Fruit fly (Drosophila melanogaster) whole organism, embryonic: ENCODE results near the gene CG7071.

ENCODE experiments used
- Ada2b ChIP-seq: fragments of 200-800 bp; sonication (Bioruptor generic); IDR thresholded peaks from 2 replicates; pipeline ENCODE4 v1.3.6; 2022; ENCODE audit warnings: missing biosample characterization, missing genetic modification characterization
- Adf1 ChIP-seq: fragments of 200-800 bp; sonication (Bioruptor generic); IDR thresholded peaks from 2 replicates; pipeline ENCODE4 v1.3.6; 2022; ENCODE audit warnings: missing biosample characterization, missing genetic modification characterization
- BtbVII ChIP-seq: fragments of 200-800 bp; sonication (Bioruptor generic); optimal IDR thresholded peaks from 3 replicates; lab custom pipeline; 2017; ENCODE audit warnings: missing biosample characterization, mild to moderate bottlenecking, missing genetic modification characterization
- CG10321 ChIP-seq: fragments of 200-800 bp; sonication (Bioruptor generic); IDR thresholded peaks from 2 replicates; pipeline ENCODE4 v1.3.6; 2022; ENCODE audit warnings: missing biosample characterization, missing genetic modification characterization
- CG11695 ChIP-seq: fragments of 200-800 bp; sonication (Bioruptor generic); IDR thresholded peaks from 3 replicates; pipeline ENCODE4 v1.3.6; 2022; ENCODE audit warnings: missing biosample characterization, missing genetic modification characterization
- CG1529 ChIP-seq: fragments of 200-800 bp; sonication (Bioruptor generic); optimal IDR thresholded peaks from 3 replicates; lab custom pipeline; 2018; ENCODE audit warnings: missing biosample characterization, missing genetic modification characterization
- CG1647 ChIP-seq: fragments of 200-800 bp; sonication (Bioruptor generic); optimal IDR thresholded peaks from 3 replicates; lab custom pipeline; 2016; ENCODE audit warnings: missing biosample characterization, missing genetic modification characterization
- CG16779 ChIP-seq: fragments of 200-800 bp; sonication (Bioruptor generic); IDR thresholded peaks from 2 replicates; pipeline ENCODE4 v1.3.6; 2022; ENCODE audit warnings: missing biosample characterization, missing genetic modification characterization
- CG17186 ChIP-seq: fragments of 200-800 bp; sonication (Bioruptor generic); optimal IDR thresholded peaks from 3 replicates; lab custom pipeline; 2017; ENCODE audit warnings: missing biosample characterization, missing genetic modification reagents, missing genetic modification characterization
- CG17361 ChIP-seq: fragments of 200-800 bp; sonication (Bioruptor generic); IDR thresholded peaks from 3 replicates; pipeline ENCODE4 v1.3.6; 2022; ENCODE audit warnings: missing biosample characterization, missing genetic modification characterization
- CG17912 ChIP-seq: fragments of 200-800 bp; sonication (Bioruptor generic); optimal IDR thresholded peaks from 2 replicates; lab custom pipeline; 2018; ENCODE audit warnings: missing biosample characterization, mild to moderate bottlenecking, missing genetic modification characterization
- CG18262 ChIP-seq: fragments of 200-800 bp; optimal IDR thresholded peaks from 3 replicates; lab custom pipeline; 2019; ENCODE audit warnings: missing biosample characterization, mild to moderate bottlenecking, missing genetic modification characterization, moderate library complexity
- CG18476 ChIP-seq: fragments of 200-800 bp; sonication (Bioruptor generic); optimal IDR thresholded peaks from 2 replicates; lab custom pipeline; 2016; ENCODE audit warnings: missing biosample characterization, mild to moderate bottlenecking, missing genetic modification characterization
- CG34224 ChIP-seq: fragments of 200-800 bp; sonication (Bioruptor generic); IDR thresholded peaks from 3 replicates; pipeline ENCODE4 v1.3.6; 2022; ENCODE audit warnings: missing biosample characterization, missing genetic modification characterization; ENCODE audit not compliant: partially characterized antibody
- CG3838 ChIP-seq: fragments of 200-800 bp; sonication (Bioruptor generic); optimal IDR thresholded peaks from 3 replicates; lab custom pipeline; 2016; ENCODE audit warnings: missing biosample characterization, missing genetic modification characterization
- CG4360 ChIP-seq: fragments of 200-800 bp; sonication (Bioruptor generic); IDR thresholded peaks from 2 replicates; pipeline ENCODE4 v1.3.6; 2022; ENCODE audit warnings: missing biosample characterization, missing genetic modification characterization
- CG6854 ChIP-seq: fragments of 200-800 bp; sonication (Bioruptor generic); optimal IDR thresholded peaks from 3 replicates; lab custom pipeline; 2017; ENCODE audit warnings: missing biosample characterization, mild to moderate bottlenecking, missing genetic modification characterization
- CG7786 ChIP-seq: fragments of 200-800 bp; sonication (Bioruptor generic); optimal IDR thresholded peaks from 2 replicates; lab custom pipeline; 2016; ENCODE audit warnings: missing biosample characterization, missing genetic modification characterization
- CG9817 ChIP-seq: fragments of 200-800 bp; sonication (Bioruptor generic); optimal IDR thresholded peaks from 2 replicates; lab custom pipeline; 2018; ENCODE audit warnings: missing biosample characterization, mild to moderate bottlenecking, missing genetic modification characterization, moderate library complexity
- CHES-1-like ChIP-seq: fragments of 200-800 bp; sonication (Bioruptor generic); optimal IDR thresholded peaks from 2 replicates; lab custom pipeline; 2016; ENCODE audit warnings: missing biosample characterization, missing genetic modification characterization
- Camta ChIP-seq: fragments of 200-800 bp; sonication (Bioruptor generic); optimal IDR thresholded peaks from 2 replicates; lab custom pipeline; 2016; ENCODE audit warnings: missing biosample characterization, missing genetic modification characterization
- Dref ChIP-seq: fragments of 200-800 bp; sonication (Bioruptor generic); IDR thresholded peaks from 2 replicates; pipeline ENCODE4 v1.3.6; 2022; ENCODE audit warnings: missing biosample characterization, missing genetic modification characterization
- ERR ChIP-seq: fragments of 200-800 bp; sonication (Bioruptor generic); optimal IDR thresholded peaks from 2 replicates; lab custom pipeline; 2016; ENCODE audit warnings: missing biosample characterization, missing genetic modification characterization
- Fer3 ChIP-seq: fragments of 200-800 bp; sonication (Bioruptor generic); optimal IDR thresholded peaks from 2 replicates; lab custom pipeline; 2018; ENCODE audit warnings: missing biosample characterization, mild to moderate bottlenecking, missing genetic modification characterization, moderate library complexity
- HLH4C ChIP-seq: fragments of 200-800 bp; sonication (Bioruptor generic); IDR thresholded peaks from 3 replicates; pipeline ENCODE4 v1.3.6; 2022; ENCODE audit warnings: missing biosample characterization, missing genetic modification characterization; ENCODE audit not compliant: partially characterized antibody
- Kr ChIP-seq: fragments of 200-800 bp; sonication (Bioruptor generic); optimal IDR thresholded peaks from 2 replicates; lab custom pipeline; 2017; ENCODE audit warnings: missing biosample characterization, mild to moderate bottlenecking, missing genetic modification characterization
- Lpt ChIP-seq: fragments of >200 bp; optimal IDR thresholded peaks from 2 replicates; lab custom pipeline; 2018; ENCODE audit warnings: missing biosample characterization, missing genetic modification characterization
- NC2β ChIP-seq: fragments of 200-800 bp; sonication (Bioruptor generic); optimal IDR thresholded peaks from 2 replicates; lab custom pipeline; 2016; ENCODE audit warnings: missing biosample characterization, missing genetic modification characterization
- Nf-YB ChIP-seq: fragments of 200-800 bp; sonication (Bioruptor generic); optimal IDR thresholded peaks from 3 replicates; lab custom pipeline; 2019; ENCODE audit warnings: missing biosample characterization, mild to moderate bottlenecking, missing genetic modification characterization, moderate library complexity
- Nf-YC ChIP-seq: fragments of 200-800 bp; optimal IDR thresholded peaks from 3 replicates; lab custom pipeline; 2019; ENCODE audit warnings: missing biosample characterization, mild to moderate bottlenecking, missing genetic modification characterization, moderate library complexity
- Sry-β ChIP-seq: fragments of 200-800 bp; sonication (Bioruptor generic); optimal IDR thresholded peaks from 2 replicates; lab custom pipeline; 2018; ENCODE audit warnings: missing biosample characterization, mild to moderate bottlenecking, missing genetic modification characterization, moderate library complexity
- abd-A ChIP-seq: fragments of 200-800 bp; sonication (Bioruptor generic); optimal IDR thresholded peaks from 3 replicates; lab custom pipeline; 2019; ENCODE audit warnings: missing biosample characterization, mild to moderate bottlenecking, missing genetic modification characterization, moderate library complexity
- aop ChIP-seq: fragments of 200-800 bp; sonication (Bioruptor generic); IDR thresholded peaks from 2 replicates; pipeline ENCODE4 v1.3.6; 2022; ENCODE audit warnings: missing biosample characterization, missing genetic modification characterization
- br ChIP-seq: fragments of >200 bp; optimal IDR thresholded peaks from 2 replicates; lab custom pipeline; 2017
- cas ChIP-seq: fragments of 200-800 bp; sonication (Bioruptor generic); IDR thresholded peaks from 2 replicates; pipeline ENCODE4 v1.3.6; 2022; ENCODE audit warnings: missing biosample characterization, missing genetic modification characterization
- cg ChIP-seq: fragments of 200-800 bp; sonication (Bioruptor generic); optimal IDR thresholded peaks from 3 replicates; lab custom pipeline; 2019; ENCODE audit warnings: missing biosample characterization, mild to moderate bottlenecking, missing genetic modification characterization, moderate library complexity
- chinmo ChIP-seq: fragments of 200-800 bp; sonication (Bioruptor generic); IDR thresholded peaks from 4 replicates; pipeline ENCODE4 v1.3.6; 2022; ENCODE audit warnings: missing biosample characterization, missing genetic modification characterization; ENCODE audit not compliant: partially characterized antibody
- corto ChIP-seq: fragments of 200-800 bp; sonication (Bioruptor generic); optimal IDR thresholded peaks from 2 replicates; lab custom pipeline; 2016; ENCODE audit warnings: missing biosample characterization, mild to moderate bottlenecking, missing genetic modification characterization, moderate library complexity
- grn ChIP-seq: fragments of 200-800 bp; sonication (Bioruptor generic); optimal IDR thresholded peaks from 3 replicates; lab custom pipeline; 2017; ENCODE audit warnings: missing biosample characterization, missing genetic modification characterization
- jigr1 ChIP-seq: fragments of 200-800 bp; sonication (Bioruptor generic); IDR thresholded peaks from 3 replicates; pipeline ENCODE4 v1.3.6; 2022; ENCODE audit warnings: missing biosample characterization, missing genetic modification characterization
- kah ChIP-seq: fragments of 200-800 bp; sonication (Bioruptor generic); optimal IDR thresholded peaks from 2 replicates; lab custom pipeline; 2018; ENCODE audit warnings: missing biosample characterization, mild to moderate bottlenecking, missing genetic modification characterization
- lab ChIP-seq: fragments of 200-800 bp; sonication (Bioruptor generic); optimal IDR thresholded peaks from 3 replicates; lab custom pipeline; 2017; ENCODE audit warnings: missing biosample characterization, missing genetic modification characterization, mild to moderate bottlenecking, moderate library complexity, missing genetic modification reagents
- lmd ChIP-seq: fragments of 200-800 bp; sonication (Bioruptor generic); IDR thresholded peaks from 2 replicates; pipeline ENCODE4 v1.3.6; 2022; ENCODE audit warnings: missing biosample characterization, missing genetic modification characterization
- maf-S ChIP-seq: fragments of 200-800 bp; sonication (Bioruptor generic); optimal IDR thresholded peaks from 2 replicates; lab custom pipeline; 2016; ENCODE audit warnings: missing biosample characterization, missing genetic modification characterization
- nom ChIP-seq: fragments of 200-800 bp; sonication (Bioruptor generic); optimal IDR thresholded peaks from 2 replicates; lab custom pipeline; 2017; ENCODE audit warnings: missing biosample characterization, missing genetic modification characterization, mild to moderate bottlenecking, moderate library complexity, missing genetic modification reagents
- oc ChIP-seq: fragments of 200-800 bp; sonication (Bioruptor generic); optimal IDR thresholded peaks from 2 replicates; lab custom pipeline; 2018; ENCODE audit warnings: missing biosample characterization, mild to moderate bottlenecking, missing genetic modification characterization, moderate library complexity
- pho ChIP-seq: fragments of 200-800 bp; sonication (Bioruptor generic); optimal IDR thresholded peaks from 2 replicates; lab custom pipeline; 2016; ENCODE audit warnings: missing biosample characterization, missing genetic modification characterization
- ranshi ChIP-seq: fragments of 200-800 bp; sonication (Bioruptor generic); IDR thresholded peaks from 2 replicates; pipeline ENCODE4 v1.3.6; 2022; ENCODE audit warnings: missing biosample characterization, missing genetic modification characterization
- shn ChIP-seq: fragments of 200-800 bp; sonication (Bioruptor generic); optimal IDR thresholded peaks from 3 replicates; lab custom pipeline; 2016; ENCODE audit warnings: missing biosample characterization, missing genetic modification characterization
- unc-4 ChIP-seq: fragments of 200-800 bp; sonication (Bioruptor generic); IDR thresholded peaks from 2 replicates; pipeline ENCODE4 v1.3.6; 2022; ENCODE audit warnings: missing biosample characterization, missing genetic modification characterization; ENCODE audit not compliant: partially characterized antibody
- usp ChIP-seq: fragments of >200 bp; optimal IDR thresholded peaks from 2 replicates; lab custom pipeline; 2017; ENCODE audit warnings: missing biosample characterization, missing genetic modification characterization

The CG7071 gene

DNA sequence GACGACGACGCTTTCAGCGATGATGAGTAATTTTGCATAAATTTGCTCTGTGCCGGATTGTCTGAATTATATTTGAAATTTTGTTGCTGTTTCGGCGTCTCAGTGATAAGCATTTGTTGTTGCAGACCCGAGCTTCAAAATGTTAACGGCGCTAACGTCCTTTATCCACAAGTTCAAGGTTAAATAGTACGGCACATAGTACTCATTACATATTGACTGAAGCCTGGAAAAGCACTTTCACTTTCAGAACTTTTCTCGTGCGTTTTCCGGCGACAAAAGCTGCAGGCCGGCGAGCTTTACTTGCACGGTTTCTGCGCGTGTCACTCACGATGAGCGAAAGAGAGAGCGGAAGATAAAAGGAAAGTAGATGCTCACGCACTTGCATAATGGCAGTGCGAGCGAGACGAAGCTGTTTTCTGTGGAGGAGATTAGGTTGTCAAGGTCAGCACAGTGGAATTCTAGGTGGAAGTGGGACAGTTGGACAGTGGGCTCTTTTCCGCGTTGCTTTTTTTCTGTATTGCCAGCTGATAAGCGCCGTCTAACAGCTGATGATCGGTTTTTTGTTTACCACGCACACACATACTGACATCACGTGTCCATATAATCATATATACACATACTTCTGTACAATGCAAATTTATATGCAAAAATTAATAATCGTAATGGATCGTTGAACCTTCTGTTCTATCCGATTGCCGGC, 5.8 kb downstream of the CG7071 start (continued):
- no peak for TF ChIP-seq kah (GFP tag; lab: Kevin White, UChicago)
- TF ChIP-seq grn (GFP tag; lab: Kevin White, UChicago): peak; percentile 42
- no peak for TF ChIP-seq shn (GFP tag; lab: Kevin White, UChicago)
- TF ChIP-seq CG1529 (GFP tag; lab: Kevin White, UChicago): no peak
- TF ChIP-seq cg (GFP tag; lab: Kevin White, UChicago): peak; percentile 11
- peak; percentile 72 for TF ChIP-seq oc
- TF ChIP-seq aop (GFP tag; lab: Robert Waterston, UW): no peak
- TF ChIP-seq CG1647 (GFP tag; lab: Kevin White, UChicago): no peak
- no peak for TF ChIP-seq Sry-β (GFP tag; lab: Kevin White, UChicago)
- TF ChIP-seq Nf-YB (GFP tag; lab: Kevin White, UChicago): no peak
- TF ChIP-seq ranshi (GFP tag; lab: Robert Waterston, UW): no peak
- TF ChIP-seq lmd (GFP tag; lab: Robert Waterston, UW): no peak
- peak; percentile 62 for TF ChIP-seq unc-4
- TF ChIP-seq br (lab: Kevin White, UChicago): no peak
- no peak for TF ChIP-seq Fer3
- TF ChIP-seq CG4360: 0 out of 2 replicates have a peak, but pooled peaks have one; percentile 9
- no peak for TF ChIP-seq Kr (GFP tag; lab: Kevin White, UChicago)
- TF ChIP-seq NC2β (GFP tag; lab: Kevin White, UChicago): no peak
- TF ChIP-seq CG18476 (GFP tag; lab: Kevin White, UChicago): no peak
- TF ChIP-seq HLH4C (GFP tag; lab: Robert Waterston, UW): peak; percentile 37; the same call in 2 of the 3 replicates
- no peak for TF ChIP-seq maf-S (GFP tag; lab: Kevin White, UChicago)
- TF ChIP-seq CG7786 (GFP tag; lab: Kevin White, UChicago): no peak
- no peak for TF ChIP-seq Camta (GFP tag; lab: Kevin White, UChicago)
- TF ChIP-seq CG17186 (GFP tag; lab: Kevin White, UChicago): no peak
- TF ChIP-seq CG17361 (GFP tag; lab: Robert Waterston, UW): no peak
- TF ChIP-seq ERR (GFP tag; lab: Kevin White, UChicago): peak; percentile 93
- no peak for TF ChIP-seq Dref (GFP tag; lab: Robert Waterston, UW)
- no peak for TF ChIP-seq Ada2b (GFP tag; lab: Robert Waterston, UW)
- TF ChIP-seq CG17912 (GFP tag; lab: Kevin White, UChicago): peak; percentile 6
- TF ChIP-seq CG11695 (GFP tag; lab: Robert Waterston, UW): no peak
- no peak for TF ChIP-seq usp (GFP tag; lab: Kevin White, UChicago)
- no peak for TF ChIP-seq CG9817 (tag; lab: Kevin White, UChicago)
- peak; percentile 16 for TF ChIP-seq nom (GFP tag; lab: Kevin White, UChicago)
- TF ChIP-seq chinmo (GFP tag; lab: Robert Waterston, UW): 0 out of 4 replicates have a peak, but pooled peaks have one; percentile 42
- TF ChIP-seq pho (GFP tag; lab: Kevin White, UChicago): no peak
- TF ChIP-seq Nf-YC (tag; lab: Kevin White, UChicago): peak; percentile 9
- no peak for TF ChIP-seq CG6854 (GFP tag; lab: Kevin White, UChicago)
- peak; percentile 55; the same call in 1 of the 2 replicates for TF ChIP-seq CG16779 (GFP tag; lab: Robert Waterston, UW)
- TF ChIP-seq abd-A: peak; percentile 38
- TF ChIP-seq CHES-1-like: no peak
- no peak for TF ChIP-seq Adf1
- TF ChIP-seq jigr1: no peak
- TF ChIP-seq lab (GFP tag; lab: Kevin White, UChicago): no peak
- TF ChIP-seq CG18262: no peak
- no peak for TF ChIP-seq corto
- TF ChIP-seq cas (GFP tag; lab: Robert Waterston, UW): no peak
- TF ChIP-seq CG10321: peak; percentile 93
- no peak for TF ChIP-seq Lpt (GFP tag; lab: Kevin White, UChicago)
- no peak for TF ChIP-seq CG34224 (GFP tag; lab: Robert Waterston, UW)
- TF ChIP-seq CG3838 (GFP tag; lab: Kevin White, UChicago): no peak
- TF ChIP-seq BtbVII (GFP tag; lab: Kevin White, UChicago): no peak
